Worm (Caenorhabditis elegans) whole organism, midembryonic: ENCODE results near the gene snpc-1.1.

Experiments
- T22C8.4 ChIP-seq: fragments of 200-800 bp; sonication (Bioruptor generic); IDR thresholded peaks from 2 replicates; pipeline ENCODE4 v1.3.6; 2022; ENCODE audit warnings: missing genetic modification characterization, missing compliant biosample characterization
- cog-1 ChIP-seq: sonication (generic microtip); optimal IDR thresholded peaks from 2 replicates; lab custom pipeline; 2016; ENCODE audit warnings: missing genetic modification characterization, missing compliant biosample characterization
- flt-1 ChIP-seq: fragments of 200-800 bp; sonication (Bioruptor generic); IDR thresholded peaks from 2 replicates; pipeline ENCODE4 v1.3.6; 2022; ENCODE audit warnings: missing genetic modification characterization, missing compliant biosample characterization
- klf-2 ChIP-seq: fragments of 200-800 bp; sonication (Bioruptor generic); conservative IDR thresholded peaks from 2 replicates; pipeline ENCODE4 v1.3.6; 2022; ENCODE audit warnings: missing genetic modification reagents, missing genetic modification characterization, missing compliant biosample characterization
- med-1 ChIP-seq: sonication (generic microtip); optimal IDR thresholded peaks from 2 replicates; lab custom pipeline; 2017; ENCODE audit warnings: missing genetic modification characterization, mild to moderate bottlenecking, missing compliant biosample characterization, antibody characterized with exemption, missing genetic modification reagents; ENCODE audit not compliant: insufficient read depth
- ref-1 ChIP-seq: fragments of 200-800 bp; sonication (Bioruptor generic); conservative IDR thresholded peaks from 2 replicates; pipeline ENCODE4 v1.3.6; 2022; ENCODE audit warnings: missing genetic modification reagents, missing genetic modification characterization, missing compliant biosample characterization
- tab-1 ChIP-seq: fragments of 200-800 bp; sonication (Bioruptor generic); IDR thresholded peaks from 2 replicates; pipeline ENCODE4 v1.3.6; 2022; ENCODE audit warnings: missing genetic modification characterization, missing compliant biosample characterization
- ztf-23 ChIP-seq: fragments of 200-800 bp; sonication (Bioruptor generic); IDR thresholded peaks from 2 replicates; pipeline ENCODE4 v1.3.6; 2022; ENCODE audit warnings: missing genetic modification reagents, missing genetic modification characterization, missing compliant biosample characterization
- ztf-29 ChIP-seq: fragments of 200-800 bp; sonication (Bioruptor generic); IDR thresholded peaks from 2 replicates; pipeline ENCODE4 v1.3.6; 2022; ENCODE audit warnings: missing genetic modification reagents, missing genetic modification characterization, missing compliant biosample characterization

The snpc-1.1 gene

ce11 chrII:7769254-7769653 is 11.8 kb downstream of the snpc-1.1 start:
- TF ChIP-seq T22C8.4 (GFP tag; lab: Robert Waterston, UW) = no peak
- no peak for TF ChIP-seq ref-1
- no peak for TF ChIP-seq med-1 (GFP tag; lab: Kevin White, UChicago)
- no peak for TF ChIP-seq cog-1
- no peak for TF ChIP-seq ztf-23 (GFP tag; lab: Robert Waterston, UW)
- TF ChIP-seq klf-2 (GFP tag; lab: Robert Waterston, UW) = no peak
- TF ChIP-seq ztf-29 (GFP tag; lab: Robert Waterston, UW) = no peak
- TF ChIP-seq flt-1 (GFP tag; lab: Robert Waterston, UW) = no peak
- TF ChIP-seq tab-1 = no peak

ce11 chrII:7765456-7765855 is 15.6 kb downstream of the snpc-1.1 start, which contains the start of gene srh-39:
TSS of gene srh-39 (minus strand) at chrII:7765556.
- TF ChIP-seq cog-1 (no peak), ref-1 (no peak), ztf-23 (GFP tag; lab: Robert Waterston, UW) (no peak), tab-1 (no peak), med-1 (GFP tag; lab: Kevin White, UChicago) (no peak), T22C8.4 (GFP tag; lab: Robert Waterston, UW) (no peak), ztf-29 (GFP tag; lab: Robert Waterston, UW) (no peak), klf-2 (GFP tag; lab: Robert Waterston, UW) (no peak), flt-1 (GFP tag; lab: Robert Waterston, UW) (no peak)

ce11 chrII:7763569-7763968 is 17.5 kb downstream of the snpc-1.1 start, which contains the start of gene B0228.9:
TSS of gene B0228.9 (minus strand) at chrII:7763669.
- TF ChIP-seq med-1 (GFP tag; lab: Kevin White, UChicago) = no peak

- TF ChIP-seq ztf-23 (GFP tag; lab: Robert Waterston, UW) (no peak), klf-2 (GFP tag; lab: Robert Waterston, UW) (no peak), ref-1 (no peak), flt-1 (GFP tag; lab: Robert Waterston, UW) (no peak), T22C8.4 (GFP tag; lab: Robert Waterston, UW) (no peak), cog-1 (no peak), tab-1 (no peak), ztf-29 (GFP tag; lab: Robert Waterston, UW) (no peak), med-1 (GFP tag; lab: Kevin White, UChicago) (no peak)
These were observed 19.7 kb downstream of the snpc-1.1 start, which contains the start of gene B0228.8 for ce11 chrII:7761440-7761839. TSS of gene B0228.8 (minus strand) at chrII:7761540.

ce11 chrII:7758397-7759135 is 22.5 kb downstream of the snpc-1.1 start, which contains the start of gene B0228.7:
TSS of gene B0228.7 (minus strand) at chrII:7759023.
- TF ChIP-seq ztf-23 (GFP tag; lab: Robert Waterston, UW) (no peak), ztf-29 (GFP tag; lab: Robert Waterston, UW) (no peak), ref-1 (no peak), tab-1 (no peak), cog-1 (no peak), med-1 (GFP tag; lab: Kevin White, UChicago) (no peak), flt-1 (GFP tag; lab: Robert Waterston, UW) (no peak), T22C8.4 (GFP tag; lab: Robert Waterston, UW) (no peak), klf-2 (GFP tag; lab: Robert Waterston, UW) (no peak)

- TF ChIP-seq cog-1 (no peak), ztf-29 (GFP tag; lab: Robert Waterston, UW) (no peak), tab-1 (no peak), ztf-23 (GFP tag; lab: Robert Waterston, UW) (0 out of 2 replicates have a peak, but pooled peaks have one; percentile 64), flt-1 (GFP tag; lab: Robert Waterston, UW) (peak; percentile 80), ref-1 (peak; percentile 47; the same call in 1 of the 2 replicates), med-1 (GFP tag; lab: Kevin White, UChicago) (no peak), T22C8.4 (GFP tag; lab: Robert Waterston, UW) (peak; percentile 27; the same call in 1 of the 2 replicates), klf-2 (GFP tag; lab: Robert Waterston, UW) (no peak)
These were observed 24.3 kb downstream of the snpc-1.1 start for ce11 chrII:7756810-7757209.

- TF ChIP-seq T22C8.4 (GFP tag; lab: Robert Waterston, UW) = peak; percentile 78
- TF ChIP-seq tab-1 = no peak
These were observed 26.0 kb downstream of the snpc-1.1 start, which contains the start of the genes B0228.6 and B0228.1 for ce11 chrII:7755116-7755571. TSS of gene B0228.6 (minus strand) at chrII:7755166. TSS of gene B0228.1 (plus strand) at chrII:7755343.

- TF ChIP-seq cog-1 (no peak), tab-1 (no peak), T22C8.4 (GFP tag; lab: Robert Waterston, UW) (no peak), ref-1 (no peak), med-1 (GFP tag; lab: Kevin White, UChicago) (no peak), klf-2 (GFP tag; lab: Robert Waterston, UW) (no peak), ztf-29 (GFP tag; lab: Robert Waterston, UW) (no peak), ztf-23 (GFP tag; lab: Robert Waterston, UW) (no peak), flt-1 (GFP tag; lab: Robert Waterston, UW) (no peak)
These were observed 27.6 kb downstream of the snpc-1.1 start, which contains the start of gene trx-1 for ce11 chrII:7753500-7753899. TSS of gene trx-1 (minus strand) at chrII:7753600.

- TF ChIP-seq klf-2 (GFP tag; lab: Robert Waterston, UW) (no peak), T22C8.4 (GFP tag; lab: Robert Waterston, UW) (no peak), flt-1 (GFP tag; lab: Robert Waterston, UW) (no peak), ref-1 (no peak), ztf-29 (GFP tag; lab: Robert Waterston, UW) (no peak), tab-1 (no peak), ztf-23 (GFP tag; lab: Robert Waterston, UW) (no peak), med-1 (GFP tag; lab: Kevin White, UChicago) (no peak), cog-1 (no peak)
These were observed 44.4 kb downstream of the snpc-1.1 start for ce11 chrII:7736725-7737124.
